Fruit fly (Drosophila melanogaster): Measurements from ENCODE around the gene CG13946.

CG13946 gene

dm6 chr2L:773247-773646 is 3.1 kb upstream of the CG13946 start, which contains the start of gene CG12506:
TSS of gene CG12506 (plus strand) at chr2L:773547.
- TF ChIP-seq tai (GFP tag; optimal IDR thresholded peaks at IDR 0.05) (no peak), rgr (GFP tag; optimal IDR thresholded peaks at IDR 0.05) (no peak)

DNA sequence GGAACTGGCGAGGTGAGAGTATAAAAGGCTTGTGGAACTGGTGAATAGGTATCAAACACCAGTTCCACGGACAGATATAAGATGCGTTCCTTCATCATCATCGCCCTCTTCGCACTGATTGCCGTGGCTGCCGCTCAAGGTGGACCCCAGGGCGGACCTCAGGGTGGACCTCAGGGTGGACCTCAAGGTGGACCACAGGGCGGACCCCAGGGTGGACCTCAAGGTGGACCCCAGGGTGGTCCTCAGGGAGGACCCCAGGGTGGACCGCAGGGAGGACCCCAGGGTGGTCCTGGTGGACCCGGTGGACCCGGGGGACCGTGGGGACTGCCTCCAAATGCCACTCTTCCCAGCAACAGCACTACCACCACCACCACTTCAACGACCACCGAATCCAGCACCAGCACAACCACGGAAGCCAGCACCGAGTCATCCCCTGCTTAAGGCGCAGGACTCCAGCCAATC is 2.8 kb downstream of the CG13946 start, which contains the start of gene CG13947:
Gene CG13947 (plus strand): TSS at position 51 of the 462 bp plus-strand sequence.
- no peak for TF ChIP-seq Vsx2 (GFP tag; optimal IDR thresholded peaks at IDR 0.05; ENCODE audit: partially characterized antibody)
- TF ChIP-seq Dfd (GFP tag; optimal IDR thresholded peaks at IDR 0.05) = peak; percentile 99

DNA sequence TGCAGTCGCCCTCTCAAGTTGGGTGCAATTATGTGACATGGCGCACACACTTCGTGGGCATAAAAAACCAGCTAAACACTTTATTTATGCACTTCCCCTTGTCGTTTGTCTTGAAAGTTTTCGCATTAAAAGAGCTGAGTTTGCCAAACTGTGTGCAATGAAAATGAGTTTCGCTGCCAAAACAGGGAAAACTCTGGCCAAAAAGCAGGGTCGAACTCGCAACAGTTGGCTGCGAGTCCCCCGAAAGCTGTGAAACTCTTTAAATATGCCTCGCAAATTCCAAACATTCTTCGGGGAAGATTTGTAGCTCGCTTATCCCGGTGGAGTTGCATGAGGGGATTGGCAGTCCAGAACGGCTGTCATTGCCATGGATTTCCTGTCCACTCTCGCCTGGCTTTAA is 3.8 kb downstream of the CG13946 start, which contains the start of gene Gr21a:
Gene Gr21a (plus strand): TSS at position 301 of the 400 bp plus-strand sequence.
- TF ChIP-seq dmrt93B (GFP tag; optimal IDR thresholded peaks at IDR 0.05) = no peak
- TF ChIP-seq Sp1 (GFP tag; optimal IDR thresholded peaks at IDR 0.05) = no peak
- TF ChIP-seq br (GFP tag; optimal IDR thresholded peaks at IDR 0.05) = no peak
- no peak for TF ChIP-seq CrebA (GFP tag; optimal IDR thresholded peaks at IDR 0.05; ENCODE audit: borderline replicate concordance)
- no peak for TF ChIP-seq dl (GFP tag; optimal IDR thresholded peaks at IDR 0.05; ENCODE audit: insufficient read depth in 1 of 2, partially characterized antibody in 2 of 2)
- no peak for TF ChIP-seq Myc (optimal IDR thresholded peaks at IDR 0.05)
- TF ChIP-seq Rel (GFP tag; optimal IDR thresholded peaks at IDR 0.05) = no peak
- no peak for TF ChIP-seq Rel (tag; optimal IDR thresholded peaks at IDR 0.05)
- no peak for TF ChIP-seq Abd-B (GFP tag; optimal IDR thresholded peaks at IDR 0.05)
- TF ChIP-seq Hnf4 (GFP tag; optimal IDR thresholded peaks at IDR 0.05) = no peak
- no peak for TF ChIP-seq Dfd (GFP tag; optimal IDR thresholded peaks at IDR 0.05)
- TF ChIP-seq tai (GFP tag; optimal IDR thresholded peaks at IDR 0.05) = no peak
- TF ChIP-seq jim (GFP tag; optimal IDR thresholded peaks at IDR 0.05) = no peak
- no peak for TF ChIP-seq Hr78 (GFP tag; optimal IDR thresholded peaks at IDR 0.05)
- TF ChIP-seq Hr83 (GFP tag; optimal IDR thresholded peaks at IDR 0.05; ENCODE audit: poor library complexity, severe bottlenecking) = no peak
- no peak for TF ChIP-seq psq (GFP tag; optimal IDR thresholded peaks at IDR 0.05)
- no peak for TF ChIP-seq ey (GFP tag; optimal IDR thresholded peaks at IDR 0.05)
- no peak for TF ChIP-seq usp (GFP tag; optimal IDR thresholded peaks at IDR 0.05)
- TF ChIP-seq pan (optimal IDR thresholded peaks at IDR 0.05) = no peak
- no peak for TF ChIP-seq lola (GFP tag; optimal IDR thresholded peaks at IDR 0.05)

DNA sequence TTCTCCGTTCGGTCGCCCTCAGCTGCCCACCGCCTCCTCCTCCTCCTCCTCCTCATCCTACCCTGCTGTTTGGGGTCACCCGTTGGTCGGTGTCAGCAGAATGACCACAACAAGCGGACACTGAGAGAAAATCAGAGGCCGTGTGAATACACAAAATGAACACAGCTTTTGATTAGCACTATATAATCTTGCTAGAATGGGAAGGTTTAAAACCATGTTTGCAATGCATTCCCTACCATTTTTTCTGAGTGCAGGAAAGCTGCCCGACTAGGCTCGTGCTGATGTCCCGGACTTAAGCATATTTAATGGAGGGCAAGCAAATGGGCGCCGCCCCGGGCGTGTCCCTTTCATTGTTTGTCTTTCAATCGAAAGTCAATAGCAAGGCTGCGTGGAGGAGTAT is 4.5 kb downstream of the CG13946 start:
- TF ChIP-seq fru (GFP tag; optimal IDR thresholded peaks at IDR 0.05) = no peak
- no peak for TF ChIP-seq CG9705 (GFP tag; optimal IDR thresholded peaks at IDR 0.05)
- TF ChIP-seq Dif (GFP tag; optimal IDR thresholded peaks at IDR 0.05; ENCODE audit: partially characterized antibody) = no peak
- TF ChIP-seq dsf (GFP tag; optimal IDR thresholded peaks at IDR 0.05; ENCODE audit: borderline replicate concordance) = no peak
- TF ChIP-seq CG32264 (GFP tag; optimal IDR thresholded peaks at IDR 0.05) = no peak
- no peak for TF ChIP-seq woc (GFP tag; optimal IDR thresholded peaks at IDR 0.05)
- no peak for TF ChIP-seq lola (GFP tag; optimal IDR thresholded peaks at IDR 0.05)
- TF ChIP-seq Rel (GFP tag; optimal IDR thresholded peaks at IDR 0.05) = no peak
- no peak for TF ChIP-seq Rel (tag; optimal IDR thresholded peaks at IDR 0.05)
- TF ChIP-seq Mio (GFP tag; optimal IDR thresholded peaks at IDR 0.05) = no peak
- no peak for TF ChIP-seq Jra (GFP tag; optimal IDR thresholded peaks at IDR 0.05)
- TF ChIP-seq jim (GFP tag; optimal IDR thresholded peaks at IDR 0.05) = no peak

dm6 chr2L:784036-784435 is 7.7 kb downstream of the CG13946 start, which contains the start of gene CG3544:
TSS of gene CG3544 (plus strand) at chr2L:784336.
- no peak for TF ChIP-seq brk (GFP tag; optimal IDR thresholded peaks at IDR 0.05)

dm6 chr2L:789966-790365 is 13.6 kb downstream of the CG13946 start:
- TF ChIP-seq Hr78 (GFP tag; optimal IDR thresholded peaks at IDR 0.05) = no peak
- TF ChIP-seq psq (GFP tag; optimal IDR thresholded peaks at IDR 0.05) = no peak
- no peak for TF ChIP-seq h (GFP tag; optimal IDR thresholded peaks at IDR 0.05)
- no peak for TF ChIP-seq rgr (GFP tag; optimal IDR thresholded peaks at IDR 0.05)
- TF ChIP-seq CrebA (GFP tag; optimal IDR thresholded peaks at IDR 0.05; ENCODE audit: borderline replicate concordance) = no peak
- TF ChIP-seq Mio (GFP tag; optimal IDR thresholded peaks at IDR 0.05) = no peak
- no peak for TF ChIP-seq tai (GFP tag; optimal IDR thresholded peaks at IDR 0.05)
- TF ChIP-seq foxo (GFP tag; optimal IDR thresholded peaks at IDR 0.05) = no peak
- TF ChIP-seq brk (GFP tag; optimal IDR thresholded peaks at IDR 0.05) = no peak
- TF ChIP-seq GATAd (GFP tag; optimal IDR thresholded peaks at IDR 0.05) = no peak
- no peak for TF ChIP-seq Jra (GFP tag; optimal IDR thresholded peaks at IDR 0.05)
- TF ChIP-seq Hr83 (GFP tag; optimal IDR thresholded peaks at IDR 0.05; ENCODE audit: poor library complexity, severe bottlenecking) = no peak
- TF ChIP-seq dmrt93B (GFP tag; optimal IDR thresholded peaks at IDR 0.05) = no peak
- TF ChIP-seq Rel (GFP tag; optimal IDR thresholded peaks at IDR 0.05) = no peak
- no peak for TF ChIP-seq Rel (tag; optimal IDR thresholded peaks at IDR 0.05)
- TF ChIP-seq N (GFP tag; optimal IDR thresholded peaks at IDR 0.05) = no peak
- TF ChIP-seq HLH106 (tag; optimal IDR thresholded peaks at IDR 0.05) = no peak
- no peak for TF ChIP-seq woc (GFP tag; optimal IDR thresholded peaks at IDR 0.05)

Measured in whole organism, wandering third instar larva.